Worm (Caenorhabditis elegans): ENCODE measurements around the gene T08E11.1.

DNA sequence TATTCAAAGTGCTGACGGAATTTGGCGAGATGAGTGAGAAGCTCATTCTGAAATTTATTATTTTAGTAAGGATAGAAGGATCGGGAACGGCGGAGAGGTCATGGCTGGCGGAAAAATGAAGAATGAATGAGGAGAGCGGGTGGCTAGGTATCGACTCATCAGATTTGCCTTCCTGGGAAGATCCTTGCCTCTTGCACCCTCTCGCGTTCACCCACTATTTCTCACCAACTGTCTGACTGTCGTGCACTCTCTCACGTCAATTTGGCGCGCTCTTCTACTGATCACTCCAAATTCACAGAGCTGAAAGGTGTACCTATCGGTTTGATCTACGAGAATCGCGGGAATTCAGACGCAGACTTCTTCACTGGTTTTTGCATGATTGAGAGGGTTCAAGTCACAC is 11.8 kb downstream of the T08E11.1 start, which contains the start of gene fbxb-97:
- TF ChIP-seq unc-130 (GFP tag; optimal IDR thresholded peaks at IDR 0.05) (no peak), ceh-28 (tag; optimal IDR thresholded peaks at IDR 0.05) (no peak), skn-1 (tag; optimal IDR thresholded peaks at IDR 0.05) (no peak), Y48G9A.11 (GFP tag; IDR thresholded peaks at IDR 0.05) (no peak), nhr-6 (tag; optimal IDR thresholded peaks at IDR 0.05) (no peak)
